Fruit fly (Drosophila melanogaster) whole organism, wandering third instar larva: ENCODE measurements around the gene mus301.
A peak's percentile ranks its signal among the peaks of the same experiment; 100 is the strongest.

ENCODE experiments used
- Abd-B ChIP-seq: fragments of >200 bp; optimal IDR thresholded peaks from 2 replicates; lab custom pipeline; 2017; ENCODE audit warnings: missing biosample characterization, missing genetic modification characterization
- CG32264 ChIP-seq: fragments of 200-800 bp; sonication (Bioruptor generic); optimal IDR thresholded peaks from 2 replicates; lab custom pipeline; 2016; ENCODE audit warnings: missing biosample characterization, missing genetic modification characterization
- CrebA ChIP-seq: fragments of 200-800 bp; sonication (Bioruptor generic); optimal IDR thresholded peaks from 2 replicates; lab custom pipeline; 2016; ENCODE audit warnings: missing biosample characterization, mild to moderate bottlenecking, missing genetic modification characterization, borderline replicate concordance
- Dif ChIP-seq: fragments of 200-275, 200-300 bp; sonication (Bioruptor generic); optimal IDR thresholded peaks from 2 replicates; lab custom pipeline; 2018; ENCODE audit warnings: missing biosample characterization, missing genetic modification characterization; ENCODE audit not compliant: partially characterized antibody
- GATAd ChIP-seq: sonication (Bioruptor generic); optimal IDR thresholded peaks from 2 replicates; lab custom pipeline; 2016; ENCODE audit warnings: missing biosample characterization, missing genetic modification characterization
- HLH106 ChIP-seq: fragments of 200-800 bp; optimal IDR thresholded peaks from 3 replicates; lab custom pipeline; 2019; ENCODE audit warnings: missing biosample characterization, mild to moderate bottlenecking, missing genetic modification characterization, moderate library complexity
- Hnf4 ChIP-seq: fragments of 200-800 bp; sonication (Bioruptor generic); optimal IDR thresholded peaks from 2 replicates; lab custom pipeline; 2016; ENCODE audit warnings: missing biosample characterization, mild to moderate bottlenecking, missing genetic modification characterization
- Hr78 ChIP-seq: fragments of >200 bp; optimal IDR thresholded peaks from 2 replicates; lab custom pipeline; 2017; ENCODE audit warnings: missing biosample characterization, missing genetic modification characterization
- Hr83 ChIP-seq: fragments of 200-300 bp; sonication (Bioruptor generic); optimal IDR thresholded peaks from 2 replicates; lab custom pipeline; 2016; ENCODE audit warnings: missing biosample characterization, mild to moderate bottlenecking, missing genetic modification characterization, moderate library complexity; ENCODE audit not compliant: poor library complexity, severe bottlenecking
- Jra ChIP-seq: sonication (Bioruptor generic); optimal IDR thresholded peaks from 2 replicates; lab custom pipeline; 2016; ENCODE audit warnings: missing biosample characterization, missing genetic modification characterization
- N ChIP-seq: fragments of >200 bp; optimal IDR thresholded peaks from 2 replicates; lab custom pipeline; 2018; ENCODE audit warnings: missing biosample characterization, missing external identifiers, missing genetic modification characterization
- OdsH ChIP-seq: fragments of 200-800 bp; sonication (Bioruptor generic); optimal IDR thresholded peaks from 2 replicates; lab custom pipeline; 2016; ENCODE audit warnings: missing biosample characterization, mild to moderate bottlenecking, missing genetic modification characterization
- Rel ChIP-seq, 2 experiments: fragments of 200-800 bp; sonication (Bioruptor generic) in 1 of 2; optimal IDR thresholded peaks; 2 replicates in 1 of 2; 3 replicates in 1 of 2; lab custom pipeline; 2016 to 2019; ENCODE audit warnings: mild to moderate bottlenecking in 2 of 2, missing biosample characterization in 2 of 2, missing genetic modification characterization in 2 of 2, moderate library complexity in 1 of 2
- Sp1 ChIP-seq: fragments of 200-800 bp; sonication (Bioruptor generic); optimal IDR thresholded peaks from 3 replicates; lab custom pipeline; 2019; ENCODE audit warnings: missing biosample characterization, mild to moderate bottlenecking, missing genetic modification characterization, moderate library complexity
- Vsx2 ChIP-seq: fragments of 200-300, 225-300 bp; sonication (Bioruptor generic); optimal IDR thresholded peaks from 2 replicates; lab custom pipeline; 2018; ENCODE audit warnings: missing biosample characterization, missing genetic modification characterization; ENCODE audit not compliant: partially characterized antibody
- br ChIP-seq: fragments of 200-800 bp; sonication (Bioruptor generic); optimal IDR thresholded peaks from 2 replicates; lab custom pipeline; 2016; ENCODE audit warnings: missing biosample characterization, missing genetic modification characterization
- brk ChIP-seq: fragments of 200-800 bp; sonication (Bioruptor generic); optimal IDR thresholded peaks from 2 replicates; lab custom pipeline; 2016; ENCODE audit warnings: missing biosample characterization, mild to moderate bottlenecking, missing genetic modification characterization
- dl ChIP-seq, 2 experiments: fragments of 175-275, 200-275 bp in 1 of 2; fragments of 200-275 bp in 1 of 2; sonication (Bioruptor generic); optimal IDR thresholded peaks; lab custom pipeline; 2018; ENCODE audit warnings: mild to moderate bottlenecking in 2 of 2, missing biosample characterization in 2 of 2, missing genetic modification characterization in 2 of 2, moderate library complexity in 2 of 2; ENCODE audit not compliant: partially characterized antibody in 2 of 2, insufficient read depth in 1 of 2
- dmrt93B ChIP-seq: fragments of 200-800 bp; sonication (Bioruptor generic); optimal IDR thresholded peaks from 2 replicates; lab custom pipeline; 2018; ENCODE audit warnings: missing biosample characterization, mild to moderate bottlenecking, missing genetic modification characterization
- dsf ChIP-seq: sonication (Bioruptor generic); optimal IDR thresholded peaks from 2 replicates; lab custom pipeline; 2016; ENCODE audit warnings: missing biosample characterization, missing genetic modification characterization, borderline replicate concordance
- ey ChIP-seq: fragments of 200-800 bp; sonication (Bioruptor generic); optimal IDR thresholded peaks from 2 replicates; lab custom pipeline; 2016; ENCODE audit warnings: missing biosample characterization, missing genetic modification characterization
- foxo ChIP-seq, 2 experiments: fragments of 200-800 bp; sonication (Bioruptor generic); optimal IDR thresholded peaks; 2 replicates in 1 of 2; 3 replicates in 1 of 2; lab custom pipeline; 2016 to 2017; ENCODE audit warnings: missing biosample characterization in 2 of 2, missing genetic modification characterization in 2 of 2
- fru ChIP-seq: fragments of 200-800 bp; sonication (Bioruptor generic); optimal IDR thresholded peaks from 3 replicates; lab custom pipeline; 2016; ENCODE audit warnings: missing biosample characterization, mild to moderate bottlenecking, missing genetic modification characterization
- h ChIP-seq: fragments of 200-800 bp; sonication (Bioruptor generic); optimal IDR thresholded peaks from 3 replicates; lab custom pipeline; 2016; ENCODE audit warnings: missing biosample characterization, mild to moderate bottlenecking, missing genetic modification characterization
- lola ChIP-seq: fragments of >200 bp; optimal IDR thresholded peaks from 2 replicates; lab custom pipeline; 2017; ENCODE audit warnings: missing biosample characterization, missing genetic modification characterization
- pan ChIP-seq: fragments of >200 bp; optimal IDR thresholded peaks from 2 replicates; lab custom pipeline; 2017
- psq ChIP-seq: fragments of 200-800 bp; sonication (Bioruptor generic); optimal IDR thresholded peaks from 3 replicates; lab custom pipeline; 2017; ENCODE audit warnings: missing biosample characterization, mild to moderate bottlenecking, missing genetic modification characterization, moderate library complexity
- rgr ChIP-seq: fragments of 200-800 bp; sonication (Bioruptor generic); optimal IDR thresholded peaks from 3 replicates; lab custom pipeline; 2016; ENCODE audit warnings: missing biosample characterization, mild to moderate bottlenecking, missing genetic modification characterization
- sage ChIP-seq: fragments of 200-800 bp; sonication (Bioruptor generic); optimal IDR thresholded peaks from 2 replicates; lab custom pipeline; 2016; ENCODE audit warnings: missing biosample characterization, mild to moderate bottlenecking, missing genetic modification characterization
- sv ChIP-seq: fragments of 200-800 bp; sonication (Bioruptor generic); optimal IDR thresholded peaks from 3 replicates; lab custom pipeline; 2016; ENCODE audit warnings: missing biosample characterization, missing genetic modification characterization
- tai ChIP-seq: sonication (Bioruptor generic); optimal IDR thresholded peaks from 2 replicates; lab custom pipeline; 2016; ENCODE audit warnings: missing biosample characterization, missing genetic modification characterization
- woc ChIP-seq: sonication (Bioruptor generic); optimal IDR thresholded peaks from 2 replicates; lab custom pipeline; 2016; ENCODE audit warnings: missing biosample characterization, mild to moderate bottlenecking, missing genetic modification characterization

mus301 gene

dm6 chr3L:8153206-8153996 lies 15.8 kb downstream of the mus301 start (continued):
- TF ChIP-seq N (GFP tag; lab: Kevin White, UChicago) (no peak), Abd-B (GFP tag; lab: Kevin White, UChicago) (no peak), dl (GFP tag; optimal IDR thresholded peaks at IDR 0.05; lab: Kevin White, UChicago; ENCODE audit: insufficient read depth in 1 of 2, partially characterized antibody in 2 of 2) (no peak), Hnf4 (no peak), Sp1 (GFP tag; lab: Kevin White, UChicago) (no peak), foxo (GFP tag; optimal IDR thresholded peaks at IDR 0.05; lab: Kevin White, UChicago) (peak in 1 of 2 experiments; percentile 6), Dif (GFP tag; lab: Kevin White, UChicago) (no peak), CG32264 (GFP tag; lab: Kevin White, UChicago) (no peak), lola (GFP tag; lab: Kevin White, UChicago) (no peak), dsf (GFP tag; lab: Kevin White, UChicago) (no peak), h (GFP tag; lab: Kevin White, UChicago) (peak; percentile 2), Hr78 (GFP tag; lab: Kevin White, UChicago) (no peak)

- no peak for TF ChIP-seq Abd-B (GFP tag; lab: Kevin White, UChicago)
- no peak for TF ChIP-seq sv (GFP tag; lab: Kevin White, UChicago)
- no peak for TF ChIP-seq dl (GFP tag; optimal IDR thresholded peaks at IDR 0.05; lab: Kevin White, UChicago; ENCODE audit: insufficient read depth in 1 of 2, partially characterized antibody in 2 of 2)
- TF ChIP-seq HLH106 (tag; lab: Kevin White, UChicago) = no peak
- TF ChIP-seq Dif (GFP tag; lab: Kevin White, UChicago) = no peak
Observed at dm6 chr3L:8154544-8154943, 16.9 kb downstream of the mus301 start.

dm6 chr3L:8155324-8155723 lies 17.7 kb downstream of the mus301 start:
- TF ChIP-seq ey (GFP tag; lab: Kevin White, UChicago) = no peak
- no peak for TF ChIP-seq Hr78 (GFP tag; lab: Kevin White, UChicago)
- no peak for TF ChIP-seq Hr83
- no peak for TF ChIP-seq Rel (GFP tag; optimal IDR thresholded peaks at IDR 0.05; lab: Kevin White, UChicago)
- TF ChIP-seq Rel (tag; optimal IDR thresholded peaks at IDR 0.05; lab: Kevin White, UChicago) = no peak
- TF ChIP-seq pan (lab: Kevin White, UChicago) = no peak
- no peak for TF ChIP-seq OdsH (GFP tag; lab: Kevin White, UChicago)
- no peak for TF ChIP-seq fru (GFP tag; lab: Kevin White, UChicago)
- no peak for TF ChIP-seq Abd-B (GFP tag; lab: Kevin White, UChicago)
- TF ChIP-seq Sp1 (GFP tag; lab: Kevin White, UChicago) = no peak
- no peak for TF ChIP-seq dsf (GFP tag; lab: Kevin White, UChicago)

dm6 chr3L:8156199-8156598 lies 18.6 kb downstream of the mus301 start:
- TF ChIP-seq fru (GFP tag; lab: Kevin White, UChicago) (peak; percentile 22), Sp1 (GFP tag; lab: Kevin White, UChicago) (peak; percentile 43), GATAd (GFP tag; lab: Kevin White, UChicago) (no peak), dsf (GFP tag; lab: Kevin White, UChicago) (no peak), Abd-B (GFP tag; lab: Kevin White, UChicago) (no peak), br (GFP tag; lab: Kevin White, UChicago) (peak; percentile 53), HLH106 (tag; lab: Kevin White, UChicago) (peak; percentile 31), Hnf4 (peak; percentile 6), Rel (GFP tag; optimal IDR thresholded peaks at IDR 0.05; lab: Kevin White, UChicago) (no peak), Rel (tag; optimal IDR thresholded peaks at IDR 0.05; lab: Kevin White, UChicago) (no peak), Vsx2 (GFP tag; lab: Kevin White, UChicago) (no peak), dl (GFP tag; optimal IDR thresholded peaks at IDR 0.05; lab: Kevin White, UChicago; ENCODE audit: insufficient read depth in 1 of 2, partially characterized antibody in 2 of 2) (no peak), foxo (GFP tag; optimal IDR thresholded peaks at IDR 0.05; lab: Kevin White, UChicago) (peak in 1 of 2 experiments; percentile 49), OdsH (GFP tag; lab: Kevin White, UChicago) (peak; percentile 43), h (GFP tag; lab: Kevin White, UChicago) (peak; percentile 48), rgr (peak; percentile 49), ey (GFP tag; lab: Kevin White, UChicago) (peak; percentile 48), Jra (GFP tag; lab: Kevin White, UChicago) (no peak)

- TF ChIP-seq OdsH (GFP tag; lab: Kevin White, UChicago) (peak; percentile 72), br (GFP tag; lab: Kevin White, UChicago) (peak; percentile 62), fru (GFP tag; lab: Kevin White, UChicago) (peak; percentile 78), rgr (peak; percentile 71), h (GFP tag; lab: Kevin White, UChicago) (peak; percentile 79), ey (GFP tag; lab: Kevin White, UChicago) (peak; percentile 72), woc (GFP tag; lab: Kevin White, UChicago) (peak; percentile 56), Hr83 (no peak), CrebA (GFP tag; lab: Kevin White, UChicago) (no peak), tai (GFP tag; lab: Kevin White, UChicago) (peak; percentile 41), psq (GFP tag; lab: Kevin White, UChicago) (peak; percentile 52), sage (GFP tag; lab: Kevin White, UChicago) (peak; percentile 51), dmrt93B (GFP tag; lab: Kevin White, UChicago) (peak; percentile 13), foxo (GFP tag; optimal IDR thresholded peaks at IDR 0.05; lab: Kevin White, UChicago) (peak in 1 of 2 experiments; percentile 67), dl (GFP tag; optimal IDR thresholded peaks at IDR 0.05; lab: Kevin White, UChicago; ENCODE audit: insufficient read depth in 1 of 2, partially characterized antibody in 2 of 2) (no peak), N (GFP tag; lab: Kevin White, UChicago) (no peak), Sp1 (GFP tag; lab: Kevin White, UChicago) (peak; percentile 68), Hnf4 (no peak), CG32264 (GFP tag; lab: Kevin White, UChicago) (peak; percentile 12), brk (GFP tag; lab: Kevin White, UChicago) (peak; percentile 19), Abd-B (GFP tag; lab: Kevin White, UChicago) (no peak), GATAd (GFP tag; lab: Kevin White, UChicago) (no peak), HLH106 (tag; lab: Kevin White, UChicago) (peak; percentile 70)
Observed at dm6 chr3L:8157079-8157478, 19.5 kb downstream of the mus301 start.
